Worm (Caenorhabditis elegans) whole organism, L2 larva: ENCODE results near the gene mix-1.

ENCODE experiments used
- ceh-82 ChIP-seq: fragments of 150-350 bp; optimal IDR thresholded peaks from 2 replicates; lab custom pipeline; 2014; ENCODE audit warnings: missing biosample characterization, missing genetic modification characterization
- lin-11 ChIP-seq: fragments of 150-350 bp; sonication (generic microtip); optimal IDR thresholded peaks from 2 replicates; lab custom pipeline; 2014; ENCODE audit warnings: missing biosample characterization, missing genetic modification characterization, inconsistent platforms, mixed read lengths
- nhr-21 ChIP-seq: fragments of 150-350 bp; optimal IDR thresholded peaks from 2 replicates; lab custom pipeline; 2014; ENCODE audit warnings: missing biosample characterization, missing genetic modification characterization
- unc-62 ChIP-seq: fragments of 150-350 bp; optimal IDR thresholded peaks from 2 replicates; lab custom pipeline; 2014; ENCODE audit warnings: missing biosample characterization, missing genetic modification reagents, missing genetic modification characterization
- ztf-11 ChIP-seq: sonication (generic microtip); optimal IDR thresholded peaks from 2 replicates; lab custom pipeline; 2017; ENCODE audit warnings: missing biosample characterization, missing genetic modification characterization

DNA sequence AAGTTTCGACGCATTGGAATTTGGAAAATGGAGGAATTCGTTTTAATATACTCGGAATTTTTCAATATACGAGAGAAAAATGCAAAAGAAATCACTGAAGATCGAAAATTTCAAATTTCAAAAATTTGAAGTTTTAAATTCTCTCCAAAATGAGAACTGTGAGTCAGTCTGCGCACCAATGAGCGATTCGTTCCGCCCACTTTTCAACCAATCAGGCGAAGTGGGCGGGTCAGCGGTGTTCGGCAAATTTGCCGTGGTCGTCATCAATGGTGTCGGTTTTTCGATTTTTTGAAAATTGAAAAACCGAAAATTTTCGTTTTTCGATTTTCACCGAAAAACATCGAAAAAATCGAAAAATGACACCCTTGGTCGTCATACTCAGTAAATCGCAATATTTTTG, 14.5 kb downstream of the mix-1 start:
- TF ChIP-seq ztf-11 (tag; lab: Kevin White, UChicago) (no peak), ceh-82 (tag; lab: Kevin White, UChicago) (no peak), lin-11 (no peak), unc-62 (GFP tag; lab: Kevin White, UChicago) (no peak), nhr-21 (tag; lab: Kevin White, UChicago) (no peak)
